Fruit fly (Drosophila melanogaster) whole organism, pupa: ENCODE results near the gene Spn28Da.
A peak's percentile ranks its signal among the peaks of the same experiment; 100 is the strongest.

ENCODE experiments used
- CG10348 ChIP-seq: fragments of 200-800 bp; sonication (Bioruptor generic); IDR thresholded peaks from 2 replicates; pipeline ENCODE4 v1.3.6; 2022; ENCODE audit warnings: missing biosample characterization, missing genetic modification characterization
- CG17806 ChIP-seq: fragments of 200-800 bp; sonication (Bioruptor generic); optimal IDR thresholded peaks from 2 replicates; lab custom pipeline; 2018; ENCODE audit warnings: missing biosample characterization, mild to moderate bottlenecking, missing genetic modification characterization, moderate library complexity
- CG8159 ChIP-seq: fragments of 200-800 bp; sonication (Bioruptor generic); optimal IDR thresholded peaks from 3 replicates; lab custom pipeline; 2018; ENCODE audit warnings: missing biosample characterization, mild to moderate bottlenecking, missing genetic modification characterization, moderate library complexity
- EcR ChIP-seq: fragments of 200-800 bp; sonication (Bioruptor generic); optimal IDR thresholded peaks from 3 replicates; lab custom pipeline; 2019; ENCODE audit warnings: missing biosample characterization, missing genetic modification characterization, mild to moderate bottlenecking, moderate library complexity, missing genetic modification reagents
- Ets98B ChIP-seq: fragments of 200-800 bp; sonication (Bioruptor generic); IDR thresholded peaks from 2 replicates; pipeline ENCODE4 v1.3.6; 2022; ENCODE audit warnings: missing biosample characterization, missing genetic modification characterization
- Pif1B ChIP-seq: fragments of 200-800 bp; sonication (Bioruptor generic); optimal IDR thresholded peaks from 3 replicates; lab custom pipeline; 2016; ENCODE audit warnings: missing biosample characterization, missing genetic modification characterization
- rn ChIP-seq: fragments of 200-800 bp; sonication (Bioruptor generic); IDR thresholded peaks from 2 replicates; pipeline ENCODE4 v1.3.6; 2022; ENCODE audit warnings: missing biosample characterization, missing genetic modification characterization

DNA sequence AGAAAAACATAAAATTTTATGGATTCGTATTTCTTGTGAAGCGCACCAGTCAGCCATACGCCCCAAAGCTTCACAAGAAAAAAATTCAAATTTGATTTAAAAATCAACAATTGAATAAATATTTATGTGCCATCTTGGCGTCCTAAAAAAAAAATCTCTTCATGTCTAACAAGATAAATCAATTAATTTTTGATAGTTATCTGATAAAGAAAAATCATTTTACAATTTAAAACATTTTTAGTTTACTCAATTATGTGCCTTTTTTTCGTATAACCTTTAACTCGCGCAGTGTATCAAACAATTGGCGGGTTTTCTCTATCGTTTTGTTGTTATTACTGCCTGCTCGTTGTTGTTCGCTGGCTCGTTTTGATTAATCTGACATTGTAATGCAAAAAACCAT is 49.6 kb upstream of the Spn28Da start:
- no peak for TF ChIP-seq Pif1B (GFP tag; lab: Kevin White, UChicago)
- no peak for TF ChIP-seq rn (GFP tag; lab: Robert Waterston, UW)
- TF ChIP-seq CG8159 (tag; lab: Kevin White, UChicago): no peak
- TF ChIP-seq CG10348 (GFP tag; lab: Robert Waterston, UW): no peak
- TF ChIP-seq Ets98B (GFP tag; lab: Robert Waterston, UW): peak; percentile 39; the same call in 1 of the 2 replicates
- TF ChIP-seq CG17806: no peak
- no peak for TF ChIP-seq EcR (GFP tag; lab: Kevin White, UChicago)
